Worm (Caenorhabditis elegans) whole organism, early embryonic: ENCODE data around the gene str-44.

Experiments used
- B0310.2 ChIP-seq: sonication (generic microtip); optimal IDR thresholded peaks from 2 replicates; lab custom pipeline; 2016; ENCODE audit warnings: mild to moderate bottlenecking, missing genetic modification characterization, missing compliant biosample characterization
- ama-1 ChIP-seq: fragments of 150-350 bp; optimal IDR thresholded peaks from 2 replicates; lab custom pipeline; 2014
- ceh-13 ChIP-seq: fragments of 200-800 bp; sonication (Bioruptor generic); optimal IDR thresholded peaks from 2 replicates; lab custom pipeline; 2018; ENCODE audit warnings: mild to moderate bottlenecking, missing genetic modification characterization, missing compliant biosample characterization
- ceh-36 ChIP-seq: sonication (generic microtip); optimal IDR thresholded peaks from 2 replicates; lab custom pipeline; 2016; ENCODE audit warnings: missing genetic modification characterization, inconsistent platforms, missing compliant biosample characterization
- flt-1 ChIP-seq: fragments of 200-800 bp; sonication (Bioruptor generic); IDR thresholded peaks from 2 replicates; pipeline ENCODE4 v1.3.6; 2022; ENCODE audit warnings: missing genetic modification characterization, missing compliant biosample characterization
- hmbx-1 ChIP-seq: sonication (generic microtip); optimal IDR thresholded peaks from 2 replicates; lab custom pipeline; 2016; ENCODE audit warnings: mild to moderate bottlenecking, missing genetic modification characterization, missing compliant biosample characterization
- hmg-4 ChIP-seq: fragments of 200-800 bp; sonication (Bioruptor generic); optimal IDR thresholded peaks from 2 replicates; lab custom pipeline; 2018; ENCODE audit warnings: mild to moderate bottlenecking, missing genetic modification characterization, missing compliant biosample characterization
- pes-1 ChIP-seq: fragments of 200-800 bp; sonication (Bioruptor generic); IDR thresholded peaks from 2 replicates; pipeline ENCODE4 v1.3.6; 2022; ENCODE audit warnings: missing genetic modification reagents, missing genetic modification characterization, missing compliant biosample characterization
- scrt-1 ChIP-seq: fragments of 200-800 bp; sonication (Bioruptor generic); IDR thresholded peaks from 2 replicates; pipeline ENCODE4 v1.3.6; 2022; ENCODE audit warnings: missing genetic modification characterization, missing compliant biosample characterization
- sea-1 ChIP-seq: fragments of 200-800 bp; sonication (Bioruptor generic); conservative IDR thresholded peaks from 2 replicates; pipeline ENCODE4 v1.3.6; 2022; ENCODE audit warnings: missing genetic modification characterization, missing compliant biosample characterization
- tbx-11 ChIP-seq: fragments of 200-800 bp; sonication (Bioruptor generic); IDR thresholded peaks from 2 replicates; pipeline ENCODE4 v1.3.6; 2022; ENCODE audit warnings: missing genetic modification characterization, missing compliant biosample characterization
- tbx-37 ChIP-seq: fragments of 200-800 bp; sonication (Bioruptor generic); conservative IDR thresholded peaks from 2 replicates; pipeline ENCODE4 v1.3.6; 2022; ENCODE audit warnings: missing genetic modification reagents, missing genetic modification characterization, missing compliant biosample characterization

- TF ChIP-seq tbx-11 (GFP tag; lab: Robert Waterston, UW) (no peak), B0310.2 (tag; lab: Kevin White, UChicago) (no peak), tbx-37 (GFP tag; lab: Robert Waterston, UW) (no peak), scrt-1 (GFP tag; lab: Robert Waterston, UW) (no peak), ama-1 (no peak), ceh-36 (tag; lab: Kevin White, UChicago) (no peak), flt-1 (GFP tag; lab: Robert Waterston, UW) (no peak), hmg-4 (GFP tag; lab: Kevin White, UChicago) (no peak), sea-1 (no peak), pes-1 (GFP tag; lab: Robert Waterston, UW) (no peak), ceh-13 (GFP tag; lab: Kevin White, UChicago) (no peak), hmbx-1 (tag; lab: Kevin White, UChicago) (no peak)
These were observed 26.7 kb downstream of the str-44 start, which contains the start of gene R13A1.3 for ce11 chrIV:7203696-7204095.
